Fruit fly (Drosophila melanogaster) Kc167 (cell line): ENCODE data around the gene Arfip.

Experiments
- h ChIP-seq: fragments of >200 bp; optimal IDR thresholded peaks from 3 replicates; lab custom pipeline; 2018; ENCODE audit warnings: missing external identifiers
- insv ChIP-seq: fragments of >200 bp; optimal IDR thresholded peaks from 3 replicates; lab custom pipeline; 2018; ENCODE audit warnings: missing external identifiers
- psq ChIP-seq: fragments of >200 bp; optimal IDR thresholded peaks from 2 replicates; lab custom pipeline; 2017; ENCODE audit warnings: missing external identifiers
- ttk ChIP-seq: sonication (Bioruptor generic); optimal IDR thresholded peaks from 2 replicates; lab custom pipeline; 2017; ENCODE audit warnings: missing external identifiers

dm6 chr3R:11222587-11222986, 12.2 kb downstream of the Arfip start:
- TF ChIP-seq insv (lab: Kevin White, UChicago) = no peak
- TF ChIP-seq ttk = no peak
- no peak for TF ChIP-seq psq (lab: Kevin White, UChicago)
- TF ChIP-seq h (lab: Kevin White, UChicago) = no peak
